Worm (Caenorhabditis elegans) whole organism, L4 larva: ENCODE results near the gene F36H12.5.
"Not testable (repeated sequence)": the region's sequence is repeated elsewhere in the genome, so short reads cannot be mapped to it uniquely, and the experiment has no call there.

Source experiments
- D1046.2 ChIP-seq: fragments of 200-800 bp; sonication (Bioruptor generic); IDR thresholded peaks from 2 replicates; pipeline ENCODE4 v1.3.6; 2022; ENCODE audit warnings: missing genetic modification characterization, missing compliant biosample characterization
- F10B5.3 ChIP-seq: sonication (generic microtip); optimal IDR thresholded peaks from 2 replicates; lab custom pipeline; 2016; ENCODE audit warnings: mild to moderate bottlenecking, missing genetic modification characterization, missing compliant biosample characterization
- F49E8.2 ChIP-seq: sonication (generic microtip); optimal IDR thresholded peaks from 2 replicates; lab custom pipeline; 2016; ENCODE audit warnings: missing compliant biosample characterization, mild to moderate bottlenecking, missing genetic modification characterization, borderline replicate concordance
- Y105C5A.15 ChIP-seq: fragments of 200-800 bp; sonication (Bioruptor generic); IDR thresholded peaks from 2 replicates; pipeline ENCODE4 v1.3.6; 2022; ENCODE audit warnings: missing genetic modification characterization, missing compliant biosample characterization
- aly-2 ChIP-seq: sonication (generic microtip); optimal IDR thresholded peaks from 2 replicates; lab custom pipeline; 2018; ENCODE audit warnings: missing biosample characterization, missing genetic modification characterization
- attf-4 ChIP-seq: sonication (generic microtip); optimal IDR thresholded peaks from 3 replicates; lab custom pipeline; 2017; ENCODE audit warnings: missing biosample characterization, missing genetic modification characterization
- ceh-28 ChIP-seq: fragments of 150-350 bp; optimal IDR thresholded peaks from 2 replicates; lab custom pipeline; 2014; ENCODE audit warnings: missing biosample characterization, missing genetic modification reagents, missing genetic modification characterization
- cey-2 ChIP-seq: sonication (generic microtip); optimal IDR thresholded peaks from 3 replicates; lab custom pipeline; 2017; ENCODE audit warnings: missing genetic modification characterization, mild to moderate bottlenecking, missing compliant biosample characterization, antibody characterized with exemption, borderline replicate concordance; ENCODE audit not compliant: insufficient read depth
- daf-8 ChIP-seq: fragments of 200-800 bp; sonication (Bioruptor generic); IDR thresholded peaks from 2 replicates; pipeline ENCODE4 v1.3.6; 2022; ENCODE audit warnings: missing genetic modification characterization, missing compliant biosample characterization
- dmd-9 ChIP-seq: fragments of 200-800 bp; sonication (Bioruptor generic); IDR thresholded peaks from 2 replicates; pipeline ENCODE4 v1.3.6; 2022; ENCODE audit warnings: missing genetic modification reagents, missing genetic modification characterization, missing compliant biosample characterization
- dpl-1 ChIP-seq: fragments of 150-350 bp; optimal IDR thresholded peaks from 2 replicates; lab custom pipeline; 2014; ENCODE audit warnings: missing biosample characterization, missing genetic modification reagents, missing genetic modification characterization
- fkh-10 ChIP-seq: fragments of 150-350 bp; optimal IDR thresholded peaks from 2 replicates; lab custom pipeline; 2014; ENCODE audit warnings: missing biosample characterization, missing genetic modification reagents, missing genetic modification characterization
- hif-1 ChIP-seq, 2 experiments: sonication (generic microtip); optimal IDR thresholded peaks; 2 replicates each; lab custom pipeline; 2016 to 2017; ENCODE audit warnings: missing compliant biosample characterization in 2 of 2, missing genetic modification characterization in 2 of 2, missing genetic modification reagents in 2 of 2, missing genotype in 2 of 2, mild to moderate bottlenecking in 1 of 2
- hlh-11 ChIP-seq: fragments of 200-800 bp; sonication (Bioruptor generic); optimal IDR thresholded peaks from 2 replicates; lab custom pipeline; 2018; ENCODE audit warnings: mild to moderate bottlenecking, missing genetic modification characterization, missing compliant biosample characterization
- hlh-30 ChIP-seq: sonication (generic microtip); optimal IDR thresholded peaks from 2 replicates; lab custom pipeline; 2017; ENCODE audit warnings: antibody characterized with exemption, mild to moderate bottlenecking, missing genetic modification characterization, missing compliant biosample characterization; ENCODE audit not compliant: insufficient read depth
- lsy-2 ChIP-seq, 2 experiments: fragments of 150-350 bp in 1 of 2; sonication (generic microtip) in 1 of 2; optimal IDR thresholded peaks; 2 replicates each; lab custom pipeline; 2014 to 2017; ENCODE audit warnings: missing biosample characterization in 2 of 2, missing genetic modification characterization in 2 of 2
- madf-9 ChIP-seq: fragments of 200-800 bp; sonication (Bioruptor generic); conservative IDR thresholded peaks from 2 replicates; pipeline ENCODE4 v1.3.6; 2022; ENCODE audit warnings: missing genetic modification reagents, missing genetic modification characterization, missing compliant biosample characterization
- mdl-1 ChIP-seq, 2 experiments: fragments of 150-350 bp in 1 of 2; sonication (generic microtip) in 1 of 2; optimal IDR thresholded peaks; 2 replicates each; lab custom pipeline; 2014 to 2017; ENCODE audit warnings: missing biosample characterization in 2 of 2, missing genetic modification characterization in 2 of 2
- mxl-2 ChIP-seq: fragments of 200-800 bp; sonication (Bioruptor generic); conservative IDR thresholded peaks from 2 replicates; pipeline ENCODE4 v1.3.6; 2022; ENCODE audit warnings: missing genetic modification reagents, missing genetic modification characterization, missing compliant biosample characterization
- mxl-3 ChIP-seq: fragments of 200-800 bp; sonication (Bioruptor generic); optimal IDR thresholded peaks from 2 replicates; lab custom pipeline; 2018; ENCODE audit warnings: mild to moderate bottlenecking, missing genetic modification characterization, missing compliant biosample characterization
- nhr-102 ChIP-seq: sonication (generic microtip); optimal IDR thresholded peaks from 2 replicates; lab custom pipeline; 2016; ENCODE audit warnings: mild to moderate bottlenecking, missing genetic modification characterization, moderate library complexity, missing compliant biosample characterization
- nhr-11 ChIP-seq: fragments of 150-350 bp; optimal IDR thresholded peaks from 2 replicates; lab custom pipeline; 2014; ENCODE audit warnings: missing biosample characterization, missing genetic modification characterization
- nhr-237 ChIP-seq: sonication (generic microtip); optimal IDR thresholded peaks from 2 replicates; lab custom pipeline; 2017; ENCODE audit warnings: missing biosample characterization, missing genetic modification characterization
- nhr-48 ChIP-seq: sonication (generic microtip); optimal IDR thresholded peaks from 2 replicates; lab custom pipeline; 2016; ENCODE audit warnings: mild to moderate bottlenecking, missing genetic modification characterization, missing compliant biosample characterization
- skn-1 ChIP-seq: fragments of 150-350 bp; optimal IDR thresholded peaks from 2 replicates; lab custom pipeline; 2014; ENCODE audit warnings: missing biosample characterization, missing genetic modification characterization
- spr-3 ChIP-seq: fragments of 200-800 bp; sonication (Bioruptor generic); optimal IDR thresholded peaks from 2 replicates; lab custom pipeline; 2018; ENCODE audit warnings: mild to moderate bottlenecking, missing genetic modification characterization, missing compliant biosample characterization
- tra-1 ChIP-seq: fragments of 200-800 bp; sonication (Bioruptor generic); IDR thresholded peaks from 2 replicates; pipeline ENCODE4 v1.3.6; 2022; ENCODE audit warnings: missing genetic modification reagents, missing genetic modification characterization, missing compliant biosample characterization
- zfp-3 ChIP-seq: fragments of 200-800 bp; sonication (Bioruptor generic); conservative IDR thresholded peaks from 2 replicates; pipeline ENCODE4 v1.3.6; 2022; ENCODE audit warnings: missing genetic modification reagents, missing genetic modification characterization, missing compliant biosample characterization

The F36H12.5 gene

DNA sequence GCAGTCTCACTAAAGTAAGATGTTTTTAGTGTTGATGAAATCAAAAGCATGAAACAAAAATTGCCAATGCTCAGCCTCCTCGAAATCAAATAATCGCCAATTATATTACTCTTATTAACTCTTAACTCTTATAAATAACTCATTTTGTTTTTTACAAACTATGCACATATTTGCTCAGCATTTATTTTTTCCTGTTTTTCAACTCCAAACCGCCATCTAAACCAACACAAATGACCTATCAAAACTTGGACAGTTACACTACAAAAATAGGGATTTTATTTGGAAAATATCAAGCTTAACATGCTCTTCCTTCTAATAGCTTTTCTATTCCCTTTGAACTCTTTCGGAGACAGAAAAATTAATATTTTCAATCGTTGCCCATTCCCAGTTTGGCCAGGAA is 38.0 kb upstream of the F36H12.5 start, which contains the start of gene thn-6:
Gene thn-6, plus strand, starts transcription at position 301 of the 400 bp plus-strand sequence.
- no peak for TF ChIP-seq skn-1 (tag; lab: Kevin White, UChicago)
- TF ChIP-seq dmd-9 (GFP tag; lab: Robert Waterston, UW) = no peak
- no peak for TF ChIP-seq mxl-3 (GFP tag; lab: Kevin White, UChicago)

DNA sequence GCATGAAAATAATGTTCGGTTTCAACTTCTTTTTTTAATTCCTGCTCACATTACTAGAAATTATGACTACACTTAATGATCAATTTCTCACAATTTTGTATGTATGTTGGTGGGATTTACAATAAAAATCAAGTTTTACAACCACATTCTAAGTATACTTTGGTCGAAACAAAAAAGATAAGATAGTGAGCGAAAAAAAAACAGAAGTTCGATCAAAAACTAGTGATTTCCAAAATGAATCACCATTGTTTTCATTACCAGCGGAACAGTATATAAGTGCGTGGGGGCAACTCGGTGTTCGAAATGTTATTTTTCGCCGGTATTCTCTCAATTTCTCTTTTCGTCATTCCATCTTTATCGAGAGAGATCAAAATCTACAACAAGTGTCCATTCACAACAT is 36.0 kb upstream of the F36H12.5 start, which contains the start of gene thn-5:
Gene thn-5, plus strand, starts transcription at position 301 of the 400 bp plus-strand sequence.
- TF ChIP-seq nhr-102 (no peak), aly-2 (tag; lab: Kevin White, UChicago) (no peak), F10B5.3 (tag; lab: Kevin White, UChicago) (no peak), Y105C5A.15 (GFP tag; lab: Robert Waterston, UW) (no peak), hlh-11 (tag; lab: Kevin White, UChicago) (no peak), nhr-48 (tag; lab: Kevin White, UChicago) (no peak), hif-1 (tag; optimal IDR thresholded peaks at IDR 0.05; lab: Kevin White, UChicago) (no peak), dmd-9 (GFP tag; lab: Robert Waterston, UW) (no peak), madf-9 (GFP tag; lab: Robert Waterston, UW) (no peak), mxl-3 (GFP tag; lab: Kevin White, UChicago) (no peak), cey-2 (tag; lab: Kevin White, UChicago) (no peak), D1046.2 (no peak), spr-3 (GFP tag; lab: Kevin White, UChicago) (no peak), lsy-2 (tag; optimal IDR thresholded peaks at IDR 0.05; lab: Kevin White, UChicago) (no peak), nhr-11 (tag; lab: Kevin White, UChicago) (no peak), F49E8.2 (tag; lab: Kevin White, UChicago) (no peak), mxl-2 (GFP tag; lab: Robert Waterston, UW) (no peak)

DNA sequence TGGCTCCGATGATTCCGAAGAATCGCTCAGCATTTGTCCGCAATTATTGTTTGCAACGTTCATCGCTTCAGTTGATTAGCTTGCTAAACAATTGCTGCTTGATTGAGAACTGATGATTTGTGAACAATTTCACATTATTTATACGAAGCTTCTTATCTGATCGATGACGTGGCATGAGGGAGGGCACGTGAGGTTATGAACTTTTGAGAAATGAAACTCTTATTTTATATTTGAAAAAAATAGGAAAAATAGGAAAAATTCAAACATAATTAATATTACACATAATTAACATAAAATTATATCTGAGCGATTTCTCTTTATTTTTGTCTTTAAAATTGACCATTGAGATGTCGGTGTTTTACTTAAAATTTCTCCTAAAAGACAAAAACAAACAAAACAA is 11.9 kb upstream of the F36H12.5 start, which contains the start of gene F36H12.10:
Gene F36H12.10, minus strand, starts transcription at position 101 of the 400 bp plus-strand sequence.
- TF ChIP-seq nhr-237 (tag; lab: Kevin White, UChicago); zfp-3 (GFP tag; lab: Robert Waterston, UW); dpl-1 (GFP tag; lab: Kevin White, UChicago): not testable (repeated sequence)

DNA sequence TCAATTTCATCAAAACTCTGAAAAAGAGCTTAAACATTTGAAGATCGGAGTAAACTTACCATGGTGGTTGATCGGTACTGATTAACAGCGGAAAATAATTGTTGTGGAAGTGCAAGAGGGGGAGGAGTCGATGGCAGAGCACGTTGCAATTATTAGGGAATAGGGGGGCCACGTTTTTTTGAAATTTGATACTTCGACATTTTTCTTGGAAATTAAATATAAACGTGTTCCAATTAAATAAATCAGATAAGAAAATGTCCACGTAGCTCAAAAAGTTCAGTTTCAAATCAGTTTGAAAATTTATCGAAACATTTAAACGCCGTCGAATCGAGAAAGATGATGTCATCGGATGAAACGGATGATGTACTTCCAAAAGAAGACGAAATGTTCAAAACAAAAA is 9.8 kb upstream of the F36H12.5 start, which contains the start of gene F36H12.9:
Gene F36H12.9, plus strand, starts transcription at position 301 of the 400 bp plus-strand sequence.
- not testable (repeated sequence) for TF ChIP-seq tra-1 (GFP tag; lab: Robert Waterston, UW); skn-1 (tag; lab: Kevin White, UChicago); attf-4 (tag; lab: Kevin White, UChicago)

DNA sequence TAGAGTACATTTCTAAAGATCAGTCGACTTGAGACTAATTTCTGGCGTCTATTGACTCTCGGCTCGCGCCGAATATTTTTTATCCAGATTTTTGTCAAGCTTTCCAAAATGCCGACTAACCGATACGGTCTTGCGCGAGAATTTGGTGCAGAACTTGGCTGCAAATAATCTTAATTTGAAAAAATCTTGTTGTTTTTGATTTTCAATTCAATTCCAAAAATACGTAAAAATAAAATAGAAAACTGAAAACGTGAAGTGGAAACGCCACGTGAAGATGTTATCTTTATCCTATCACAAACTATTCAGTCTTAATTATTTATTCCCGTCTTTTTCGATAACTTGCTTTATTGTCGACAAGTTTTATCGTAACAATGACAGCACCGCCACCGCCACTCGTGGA is 8.2 kb upstream of the F36H12.5 start, which contains the start of gene ttbk-2.1:
Gene ttbk-2.1, plus strand, starts transcription at position 301 of the 400 bp plus-strand sequence.
- not testable (repeated sequence) for TF ChIP-seq nhr-48, hlh-30, ceh-28 (tag; lab: Kevin White, UChicago)

DNA sequence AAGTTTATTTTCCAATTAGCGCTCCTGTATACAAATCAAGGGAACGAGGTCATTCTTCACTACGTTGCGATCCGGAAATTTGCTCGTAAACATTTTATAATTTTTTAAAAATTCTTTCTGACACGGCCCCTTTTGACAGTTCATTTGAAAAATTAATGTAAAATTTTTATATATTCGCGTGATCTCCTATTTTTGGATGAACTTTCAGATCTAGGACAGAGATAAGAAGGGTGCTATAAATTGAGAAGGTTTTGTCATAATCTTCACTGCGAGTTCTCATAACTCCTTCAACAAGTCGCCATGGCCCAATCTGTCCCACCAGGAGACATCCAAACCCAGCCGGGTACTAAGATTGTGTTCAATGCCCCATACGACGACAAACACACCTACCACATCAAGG is 6.3 kb upstream of the F36H12.5 start, which contains the start of gene msp-19:
Gene msp-19, plus strand, starts transcription at position 301 of the 400 bp plus-strand sequence.
- TF ChIP-seq daf-8 (GFP tag; lab: Robert Waterston, UW); mdl-1 (tag; optimal IDR thresholded peaks at IDR 0.05; lab: Kevin White, UChicago); fkh-10: not testable (repeated sequence)
